Worm (Caenorhabditis elegans) whole organism, L3 larva: ENCODE measurements around the gene sulp-4.

Source experiments
- R02D3.7 ChIP-seq: fragments of 150-350 bp; optimal IDR thresholded peaks from 2 replicates; lab custom pipeline; 2014; ENCODE audit warnings: missing biosample characterization, missing genetic modification characterization
- ZK546.5 ChIP-seq: sonication (generic microtip); optimal IDR thresholded peaks from 2 replicates; lab custom pipeline; 2017; ENCODE audit warnings: missing biosample characterization, missing genetic modification characterization
- aly-2 ChIP-seq: fragments of 150-350 bp; optimal IDR thresholded peaks from 2 replicates; lab custom pipeline; 2014; ENCODE audit warnings: missing biosample characterization, missing genetic modification characterization
- ama-1 ChIP-seq: fragments of 150-350 bp; optimal IDR thresholded peaks from 2 replicates; lab custom pipeline; 2018
- ceh-16 ChIP-seq: sonication (generic microtip); optimal IDR thresholded peaks from 2 replicates; lab custom pipeline; 2017; ENCODE audit warnings: missing biosample characterization, missing genetic modification characterization
- ceh-28 ChIP-seq: fragments of 150-350 bp; optimal IDR thresholded peaks from 2 replicates; lab custom pipeline; 2014; ENCODE audit warnings: missing biosample characterization, missing genetic modification reagents, missing genetic modification characterization
- ceh-82 ChIP-seq: fragments of 150-350 bp; optimal IDR thresholded peaks from 2 replicates; lab custom pipeline; 2014; ENCODE audit warnings: missing biosample characterization, missing genetic modification characterization
- ceh-9 ChIP-seq: sonication (generic microtip); optimal IDR thresholded peaks from 2 replicates; lab custom pipeline; 2018; ENCODE audit warnings: missing biosample characterization, missing genetic modification characterization
- daf-12 ChIP-seq: fragments of 150-350 bp; optimal IDR thresholded peaks from 2 replicates; lab custom pipeline; 2014; ENCODE audit warnings: missing biosample characterization, missing genetic modification reagents, missing genetic modification characterization
- egl-27 ChIP-seq: sonication (generic microtip); optimal IDR thresholded peaks from 4 replicates; lab custom pipeline; 2017; ENCODE audit warnings: missing biosample characterization, missing genetic modification reagents, missing genetic modification characterization
- egl-5 ChIP-seq: fragments of 150-350 bp; optimal IDR thresholded peaks from 2 replicates; lab custom pipeline; 2017; ENCODE audit warnings: missing biosample characterization, missing genetic modification reagents, missing genetic modification characterization, inconsistent platforms
- elt-1 ChIP-seq: fragments of 150-350 bp; optimal IDR thresholded peaks from 2 replicates; lab custom pipeline; 2014; ENCODE audit warnings: missing biosample characterization, missing genetic modification characterization
- elt-2 ChIP-seq: sonication (generic microtip); optimal IDR thresholded peaks from 2 replicates; lab custom pipeline; 2016; ENCODE audit warnings: missing genetic modification reagents, mild to moderate bottlenecking, missing genetic modification characterization, missing compliant biosample characterization
- elt-3 ChIP-seq, 3 experiments: fragments of 150-350 bp in 1 of 3; sonication (generic microtip) in 2 of 3; optimal IDR thresholded peaks; 2 replicates in 2 of 3; 4 replicates in 1 of 3; lab custom pipeline; 2014 to 2017; ENCODE audit warnings: missing biosample characterization in 3 of 3, missing genetic modification characterization in 3 of 3
- eor-1 ChIP-seq, 2 experiments: fragments of 150-350 bp; optimal IDR thresholded peaks; 2 replicates each; lab custom pipeline; 2014 to 2018; ENCODE audit warnings: missing biosample characterization in 2 of 2, missing genetic modification characterization in 2 of 2
- fkh-10 ChIP-seq: sonication (generic microtip); optimal IDR thresholded peaks from 2 replicates; lab custom pipeline; 2017; ENCODE audit warnings: missing biosample characterization, missing genetic modification reagents, missing genetic modification characterization
- fkh-2 ChIP-seq: fragments of 150-350 bp; optimal IDR thresholded peaks from 2 replicates; lab custom pipeline; 2014; ENCODE audit warnings: missing biosample characterization, missing genetic modification reagents, missing genetic modification characterization
- fos-1 ChIP-seq: fragments of 150-350 bp; optimal IDR thresholded peaks from 2 replicates; lab custom pipeline; 2014; ENCODE audit warnings: missing biosample characterization, missing genetic modification characterization
- hmg-11 ChIP-seq: sonication (generic microtip); optimal IDR thresholded peaks from 2 replicates; lab custom pipeline; 2016; ENCODE audit warnings: missing genetic modification characterization, missing compliant biosample characterization
- jun-1 ChIP-seq: fragments of 150-350 bp; optimal IDR thresholded peaks from 2 replicates; lab custom pipeline; 2014; ENCODE audit warnings: missing biosample characterization, missing genetic modification reagents, missing genetic modification characterization
- lin-15B ChIP-seq: fragments of 150-350 bp; optimal IDR thresholded peaks from 2 replicates; lab custom pipeline; 2014; ENCODE audit warnings: missing biosample characterization, missing genetic modification characterization
- lin-39 ChIP-seq: fragments of 150-350 bp; optimal IDR thresholded peaks from 2 replicates; lab custom pipeline; 2018; ENCODE audit warnings: missing biosample characterization, missing genetic modification reagents, missing genetic modification characterization
- lsy-12 ChIP-seq: sonication (generic microtip); optimal IDR thresholded peaks from 2 replicates; lab custom pipeline; 2016; ENCODE audit warnings: mild to moderate bottlenecking, missing genetic modification characterization, missing compliant biosample characterization
- mdl-1 ChIP-seq: fragments of 150-350 bp; optimal IDR thresholded peaks from 2 replicates; lab custom pipeline; 2014; ENCODE audit warnings: missing biosample characterization, missing genetic modification characterization
- mml-1 ChIP-seq: fragments of 150-350 bp; sonication (generic microtip); optimal IDR thresholded peaks from 3 replicates; lab custom pipeline; 2014; ENCODE audit warnings: missing biosample characterization, missing genetic modification characterization
- nfya-1 ChIP-seq: sonication (generic microtip); optimal IDR thresholded peaks from 2 replicates; lab custom pipeline; 2017; ENCODE audit warnings: missing genetic modification characterization, mild to moderate bottlenecking, missing compliant biosample characterization, antibody characterized with exemption, moderate library complexity; ENCODE audit not compliant: insufficient read depth
- nhr-11 ChIP-seq: fragments of 150-350 bp; optimal IDR thresholded peaks from 2 replicates; lab custom pipeline; 2014; ENCODE audit warnings: missing biosample characterization, missing genetic modification characterization
- nhr-12 ChIP-seq: fragments of 150-350 bp; optimal IDR thresholded peaks from 2 replicates; lab custom pipeline; 2014; ENCODE audit warnings: missing biosample characterization, missing genetic modification characterization
- nhr-23 ChIP-seq: fragments of 150-350 bp; optimal IDR thresholded peaks from 2 replicates; lab custom pipeline; 2014; ENCODE audit warnings: missing biosample characterization, missing genetic modification reagents, missing genetic modification characterization
- nhr-237 ChIP-seq: fragments of 150-350 bp; optimal IDR thresholded peaks from 2 replicates; lab custom pipeline; 2014; ENCODE audit warnings: missing biosample characterization, missing genetic modification characterization
- nhr-25 ChIP-seq: sonication (generic microtip); optimal IDR thresholded peaks from 2 replicates; lab custom pipeline; 2017; ENCODE audit warnings: missing biosample characterization, missing genetic modification characterization
- nhr-28 ChIP-seq: fragments of 150-350 bp; optimal IDR thresholded peaks from 2 replicates; lab custom pipeline; 2014; ENCODE audit warnings: missing biosample characterization, missing genetic modification characterization
- nhr-43 ChIP-seq: sonication (generic microtip); optimal IDR thresholded peaks from 2 replicates; lab custom pipeline; 2016; ENCODE audit warnings: mild to moderate bottlenecking, missing genetic modification characterization, missing compliant biosample characterization; ENCODE audit not compliant: poor library complexity, severe bottlenecking
- nhr-67 ChIP-seq: fragments of 150-350 bp; optimal IDR thresholded peaks from 2 replicates; lab custom pipeline; 2014; ENCODE audit warnings: missing biosample characterization, missing genetic modification characterization
- nhr-76 ChIP-seq: fragments of 150-350 bp; sonication (generic microtip); optimal IDR thresholded peaks from 5 replicates; lab custom pipeline; 2014; ENCODE audit warnings: missing biosample characterization, missing genetic modification characterization
- nhr-77 ChIP-seq: fragments of 150-350 bp; optimal IDR thresholded peaks from 2 replicates; lab custom pipeline; 2014; ENCODE audit warnings: missing biosample characterization, missing genetic modification characterization
- pha-4 ChIP-seq: fragments of 150-350 bp; optimal IDR thresholded peaks from 2 replicates; lab custom pipeline; 2014; ENCODE audit warnings: missing biosample characterization, missing genetic modification reagents, missing genetic modification characterization
- pqm-1 ChIP-seq: fragments of 150-350 bp; optimal IDR thresholded peaks from 2 replicates; lab custom pipeline; 2017; ENCODE audit warnings: missing biosample characterization, missing genetic modification characterization, inconsistent platforms
- sea-2 ChIP-seq: fragments of 150-350 bp; sonication (generic microtip); optimal IDR thresholded peaks from 4 replicates; lab custom pipeline; 2014; ENCODE audit warnings: missing biosample characterization, missing genetic modification reagents, missing genetic modification characterization
- skn-1 ChIP-seq: fragments of 150-350 bp; optimal IDR thresholded peaks from 2 replicates; lab custom pipeline; 2014; ENCODE audit warnings: missing biosample characterization, missing genetic modification characterization
- snpc-4 ChIP-seq: fragments of 150-350 bp; optimal IDR thresholded peaks from 2 replicates; lab custom pipeline; 2014; ENCODE audit warnings: missing biosample characterization, missing genetic modification characterization
- tbx-2 ChIP-seq: sonication (generic microtip); optimal IDR thresholded peaks from 2 replicates; lab custom pipeline; 2016; ENCODE audit warnings: mild to moderate bottlenecking, missing genetic modification characterization, missing compliant biosample characterization
- unc-39 ChIP-seq: sonication (generic microtip); optimal IDR thresholded peaks from 4 replicates; lab custom pipeline; 2017; ENCODE audit warnings: missing biosample characterization, missing genetic modification characterization
- unc-62 ChIP-seq: fragments of 150-350 bp; sonication (generic microtip); optimal IDR thresholded peaks from 4 replicates; lab custom pipeline; 2014; ENCODE audit warnings: missing biosample characterization, missing genetic modification reagents, missing genetic modification characterization
- zag-1 ChIP-seq: fragments of 150-350 bp; optimal IDR thresholded peaks from 2 replicates; lab custom pipeline; 2014; ENCODE audit warnings: missing biosample characterization, missing genetic modification characterization
- ztf-11 ChIP-seq: fragments of 150-350 bp; optimal IDR thresholded peaks from 2 replicates; lab custom pipeline; 2014; ENCODE audit warnings: missing biosample characterization, missing genetic modification characterization
- ztf-4 ChIP-seq: fragments of 150-350 bp; optimal IDR thresholded peaks from 2 replicates; lab custom pipeline; 2014; ENCODE audit warnings: missing biosample characterization, missing genetic modification characterization

Gene sulp-4

DNA sequence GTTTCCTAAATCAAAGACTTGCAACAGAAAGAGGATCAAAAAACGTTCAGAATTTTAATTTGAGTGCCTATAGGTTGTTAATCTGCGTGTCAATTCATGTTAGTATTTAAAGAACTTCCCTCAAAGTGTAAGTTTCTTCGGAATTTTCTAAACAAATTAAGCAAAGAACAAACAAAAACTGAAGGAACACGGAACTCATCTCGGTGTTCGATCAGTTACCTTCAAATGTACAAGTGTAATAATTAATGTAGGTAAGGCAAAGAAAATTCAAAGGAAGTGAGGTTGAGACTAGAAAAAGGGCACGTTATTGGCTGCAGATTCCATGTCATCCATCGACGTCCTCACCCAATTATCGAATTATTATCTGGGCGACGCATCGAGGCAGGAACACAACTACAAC, 18.8 kb downstream of the sulp-4 start, which contains the start of gene K12G11.6:
Gene K12G11.6, plus strand, starts transcription at position 357 of the 400 bp plus-strand sequence.
- TF ChIP-seq lin-39 (tag; lab: Kevin White, UChicago) (no peak), mdl-1 (tag; lab: Kevin White, UChicago) (no peak), mml-1 (tag; lab: Kevin White, UChicago) (no peak)

- TF ChIP-seq lin-39 (tag; lab: Kevin White, UChicago) (no peak), pqm-1 (tag; lab: Kevin White, UChicago) (peak; percentile 24), elt-2 (tag; lab: Kevin White, UChicago) (peak; percentile 60), mml-1 (tag; lab: Kevin White, UChicago) (no peak), nhr-23 (tag; lab: Kevin White, UChicago) (peak; percentile 36), ceh-28 (tag; lab: Kevin White, UChicago) (no peak), pha-4 (peak; percentile 57), ztf-11 (tag; lab: Kevin White, UChicago) (no peak), ceh-82 (no peak), nhr-67 (tag; lab: Kevin White, UChicago) (no peak), tbx-2 (tag; lab: Kevin White, UChicago) (no peak), ama-1 (lab: Kevin White, UChicago) (no peak), eor-1 (tag; optimal IDR thresholded peaks at IDR 0.05; lab: Kevin White, UChicago) (no peak), ceh-9 (tag; lab: Kevin White, UChicago) (no peak), nhr-25 (tag; lab: Kevin White, UChicago) (peak; percentile 84), nhr-237 (tag; lab: Kevin White, UChicago) (no peak), mdl-1 (tag; lab: Kevin White, UChicago) (no peak), ztf-4 (tag; lab: Kevin White, UChicago) (no peak), daf-12 (tag; lab: Kevin White, UChicago) (no peak), snpc-4 (no peak), lin-15B (tag; lab: Kevin White, UChicago) (peak; percentile 38), nhr-43 (tag; lab: Kevin White, UChicago) (no peak), nhr-76 (no peak), hmg-11 (tag; lab: Kevin White, UChicago) (peak; percentile 9), ceh-16 (tag; lab: Kevin White, UChicago) (no peak), nfya-1 (tag; lab: Kevin White, UChicago) (no peak), egl-27 (tag; lab: Kevin White, UChicago) (no peak), fkh-10 (GFP tag; lab: Kevin White, UChicago) (no peak), egl-5 (tag; lab: Kevin White, UChicago) (no peak), nhr-77 (tag; lab: Kevin White, UChicago) (no peak), elt-1 (tag; lab: Kevin White, UChicago) (no peak), unc-62 (no peak), nhr-11 (tag; lab: Kevin White, UChicago) (no peak), elt-3 (tag; optimal IDR thresholded peaks at IDR 0.05; lab: Kevin White, UChicago) (no peak), zag-1 (tag; lab: Kevin White, UChicago) (no peak), nhr-28 (tag; lab: Kevin White, UChicago) (no peak), aly-2 (tag; lab: Kevin White, UChicago) (no peak), fos-1 (no peak), lsy-12 (tag; lab: Kevin White, UChicago) (no peak), nhr-12 (tag; lab: Kevin White, UChicago) (no peak), skn-1 (tag; lab: Kevin White, UChicago) (no peak), unc-39 (tag; lab: Kevin White, UChicago) (no peak), fkh-2 (no peak), ZK546.5 (tag; lab: Kevin White, UChicago) (no peak), jun-1 (no peak), R02D3.7 (no peak), sea-2 (no peak)
Observed at ce11 chrV:11896322-11896898, 21.2 kb downstream of the sulp-4 start.
